2 fruit fly cellular contexts compared by ENCODE assay signal in genomic region chr3R:22389614-22390013, dm6.
A peak's percentile ranks its signal among the peaks of the same experiment; 100 is the strongest.
TF ChIP-seq lines count a peak whose summit lies in the region.

Gene CAH8 (minus strand): TSS chr3R:22389714.
Gene CG7059 (plus strand): TSS chr3R:22389780.

- TF ChIP-seq CTCF in whole organism, embryonic (GFP tag; optimal IDR thresholded peaks at IDR 0.05; lab: Kevin White, UChicago): no peak

TF ChIP-seq in whole organism, embryonic, 481 proteins besides CTCF, POLR2A, EP300 and RAD21:
- TF ChIP-seq CG34376 (GFP tag; optimal IDR thresholded peaks at IDR 0.05; lab: Kevin White, UChicago) (no peak), gem (tag; optimal IDR thresholded peaks at IDR 0.05; lab: Kevin White, UChicago) (no peak), Elba2 (GFP tag; optimal IDR thresholded peaks at IDR 0.05; lab: Kevin White, UChicago) (peak; percentile 59), CG15514 (GFP tag; optimal IDR thresholded peaks at IDR 0.05; lab: Kevin White, UChicago) (no peak), tgo (GFP tag; IDR thresholded peaks at IDR 0.05; lab: Robert Waterston, UW) (no peak), insv (GFP tag; optimal IDR thresholded peaks at IDR 0.05; lab: Kevin White, UChicago) (peak in 1 of 2 experiments; percentile 2), NK7.1 (GFP tag; optimal IDR thresholded peaks at IDR 0.05; lab: Kevin White, UChicago) (no peak), oc (tag; optimal IDR thresholded peaks at IDR 0.05; lab: Kevin White, UChicago) (no peak), nmo (GFP tag; optimal IDR thresholded peaks at IDR 0.05; lab: Kevin White, UChicago) (no peak), Jarid2 (GFP tag; optimal IDR thresholded peaks at IDR 0.05; lab: Kevin White, UChicago) (no peak), tio (GFP tag; optimal IDR thresholded peaks at IDR 0.05; lab: Kevin White, UChicago) (no peak), scrt (GFP tag; optimal IDR thresholded peaks at IDR 0.05; lab: Kevin White, UChicago) (peak; percentile 70), CG6765 (GFP tag; optimal IDR thresholded peaks at IDR 0.05; lab: Kevin White, UChicago) (no peak), onecut (GFP tag; IDR thresholded peaks at IDR 0.05; lab: Robert Waterston, UW) (peak; percentile 90), crp (GFP tag; optimal IDR thresholded peaks at IDR 0.05; lab: Kevin White, UChicago) (peak in 1 of 2 experiments; percentile 3), Ssrp (tag; optimal IDR thresholded peaks at IDR 0.05; lab: Kevin White, UChicago) (no peak), CG4360 (GFP tag; IDR thresholded peaks at IDR 0.05; lab: Robert Waterston, UW) (peak; percentile 37; the same call in 1 of the 2 replicates)

TF ChIP-seq in whole organism, pupa, 21 proteins besides CTCF, POLR2A, EP300 and RAD21:
- TF ChIP-seq CG14655 (GFP tag; optimal IDR thresholded peaks at IDR 0.05; lab: Kevin White, UChicago) (no peak), CG12605 (GFP tag; IDR thresholded peaks at IDR 0.05; lab: Robert Waterston, UW) (0 out of 2 replicates have a peak, but pooled peaks have one; percentile 11)
